Worm (Caenorhabditis elegans): Measurements from ENCODE around the gene R01H2.2.
A peak's percentile ranks its signal among the peaks of the same experiment; 100 is the strongest.

Gene R01H2.2

ce11 chrIII:7083106-7083505 lies 26.8 kb downstream of the R01H2.2 start:
- TF ChIP-seq pha-4 (tag; optimal IDR thresholded peaks at IDR 0.05), result peak; percentile 26
- TF ChIP-seq fkh-10 (GFP tag; optimal IDR thresholded peaks at IDR 0.05), result no peak
- TF ChIP-seq ceh-82 (tag; optimal IDR thresholded peaks at IDR 0.05), result no peak
- TF ChIP-seq unc-39 (tag; optimal IDR thresholded peaks at IDR 0.05), result no peak
- no peak for TF ChIP-seq hmg-11 (tag; optimal IDR thresholded peaks at IDR 0.05)
- TF ChIP-seq lin-15B (tag; optimal IDR thresholded peaks at IDR 0.05), result no peak
- no peak for TF ChIP-seq ceh-16 (tag; optimal IDR thresholded peaks at IDR 0.05)

ce11 chrIII:7084908-7085307 lies 28.6 kb downstream of the R01H2.2 start, which contains the start of gene tofu-7:
Gene tofu-7 (minus strand): TSS chrIII:7085018.
- no peak for TF ChIP-seq nhr-11 (tag; optimal IDR thresholded peaks at IDR 0.05)
- no peak for TF ChIP-seq ceh-9 (tag; optimal IDR thresholded peaks at IDR 0.05)
- no peak for TF ChIP-seq aly-2 (tag; optimal IDR thresholded peaks at IDR 0.05)

DNA sequence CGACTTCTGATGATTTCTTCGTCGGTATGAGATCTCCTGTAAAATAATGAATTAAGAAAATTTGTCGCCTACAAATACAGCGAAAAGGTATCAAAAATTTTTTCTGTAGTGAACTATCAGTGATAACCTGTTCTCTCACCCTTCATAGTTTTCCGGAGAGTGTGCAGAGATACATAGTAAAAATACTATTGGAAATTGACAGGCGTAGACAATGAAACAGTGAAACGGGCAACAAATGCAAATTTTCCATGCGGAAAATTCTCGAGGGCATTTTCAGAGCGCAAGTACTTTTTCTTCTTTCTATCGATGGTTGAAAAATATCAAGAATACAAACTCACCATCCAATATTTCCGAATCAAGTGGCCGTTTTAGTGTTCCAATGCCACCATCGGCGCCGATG lies 30.8 kb downstream of the R01H2.2 start:
- TF ChIP-seq elt-3 (tag; optimal IDR thresholded peaks at IDR 0.05) (no peak), elt-2 (tag; optimal IDR thresholded peaks at IDR 0.05) (peak; percentile 28)

DNA sequence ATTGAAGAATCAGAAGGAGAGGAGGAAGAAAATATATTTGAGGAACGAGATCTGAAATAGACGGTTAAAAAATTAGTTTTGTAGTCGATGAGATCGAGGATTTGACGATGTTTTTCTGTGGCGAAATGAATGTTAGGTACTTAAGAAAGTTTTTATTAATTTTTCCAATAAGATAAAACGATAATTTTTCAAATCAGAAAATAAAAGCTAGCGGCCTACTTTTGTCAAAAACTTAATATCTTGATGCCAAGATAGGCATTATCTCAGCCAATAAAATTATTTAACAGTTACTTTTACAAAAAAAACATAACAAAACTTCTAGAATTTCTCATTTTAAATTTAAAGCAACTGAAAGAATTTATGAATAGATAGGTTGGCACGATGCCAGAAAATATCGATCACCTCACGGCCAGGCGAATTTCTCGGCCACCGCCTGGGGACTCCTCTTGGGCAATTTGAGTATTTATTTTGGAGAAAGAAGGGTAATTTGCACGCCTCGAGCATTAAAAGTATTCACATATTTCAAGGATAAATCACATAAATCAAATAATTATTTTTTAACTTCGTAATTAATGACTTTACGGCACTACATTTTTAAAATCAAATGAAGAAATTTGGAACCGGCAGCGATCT lies 31.5 kb downstream of the R01H2.2 start, which contains the start of gene fubl-2:
fubl-2 (minus strand) TSS at position 51 of the 633 bp plus-strand sequence.
- TF ChIP-seq fkh-2 (tag; optimal IDR thresholded peaks at IDR 0.05) (no peak), hmg-11 (tag; optimal IDR thresholded peaks at IDR 0.05) (no peak), nhr-43 (tag; optimal IDR thresholded peaks at IDR 0.05; ENCODE audit: poor library complexity, severe bottlenecking) (peak; percentile 83), nfya-1 (tag; optimal IDR thresholded peaks at IDR 0.05; ENCODE audit: insufficient read depth) (peak; percentile 68), lin-15B (tag; optimal IDR thresholded peaks at IDR 0.05) (peak; percentile 82), nhr-67 (tag; optimal IDR thresholded peaks at IDR 0.05) (no peak), unc-62 (GFP tag; optimal IDR thresholded peaks at IDR 0.05) (no peak), nhr-77 (tag; optimal IDR thresholded peaks at IDR 0.05) (no peak), nhr-25 (tag; optimal IDR thresholded peaks at IDR 0.05) (peak; percentile 41), pha-4 (tag; optimal IDR thresholded peaks at IDR 0.05) (peak; percentile 71), lsy-12 (tag; optimal IDR thresholded peaks at IDR 0.05) (no peak), fkh-10 (GFP tag; optimal IDR thresholded peaks at IDR 0.05) (no peak), ZK546.5 (tag; optimal IDR thresholded peaks at IDR 0.05) (no peak), jun-1 (tag; optimal IDR thresholded peaks at IDR 0.05) (no peak), daf-12 (tag; optimal IDR thresholded peaks at IDR 0.05) (no peak), elt-2 (tag; optimal IDR thresholded peaks at IDR 0.05) (peak; percentile 35), ztf-11 (tag; optimal IDR thresholded peaks at IDR 0.05) (no peak), mdl-1 (tag; optimal IDR thresholded peaks at IDR 0.05) (no peak), ceh-82 (tag; optimal IDR thresholded peaks at IDR 0.05) (no peak), skn-1 (tag; optimal IDR thresholded peaks at IDR 0.05) (no peak), fos-1 (tag; optimal IDR thresholded peaks at IDR 0.05) (no peak), egl-5 (tag; optimal IDR thresholded peaks at IDR 0.05) (no peak), elt-3 (tag; optimal IDR thresholded peaks at IDR 0.05) (no peak), ceh-28 (tag; optimal IDR thresholded peaks at IDR 0.05) (peak; percentile 73), aly-2 (tag; optimal IDR thresholded peaks at IDR 0.05) (no peak), nhr-76 (tag; optimal IDR thresholded peaks at IDR 0.05) (no peak), egl-27 (tag; optimal IDR thresholded peaks at IDR 0.05) (no peak), nhr-28 (tag; optimal IDR thresholded peaks at IDR 0.05) (no peak), unc-39 (tag; optimal IDR thresholded peaks at IDR 0.05) (no peak), mml-1 (tag; optimal IDR thresholded peaks at IDR 0.05) (no peak), ztf-4 (tag; optimal IDR thresholded peaks at IDR 0.05) (no peak), sea-2 (GFP tag; optimal IDR thresholded peaks at IDR 0.05) (no peak), ama-1 (optimal IDR thresholded peaks at IDR 0.05) (no peak), zag-1 (tag; optimal IDR thresholded peaks at IDR 0.05) (no peak), tbx-2 (tag; optimal IDR thresholded peaks at IDR 0.05) (no peak), snpc-4 (tag; optimal IDR thresholded peaks at IDR 0.05) (peak; percentile 58), ceh-16 (tag; optimal IDR thresholded peaks at IDR 0.05) (no peak), nhr-11 (tag; optimal IDR thresholded peaks at IDR 0.05) (no peak), nhr-12 (tag; optimal IDR thresholded peaks at IDR 0.05) (no peak), nhr-237 (tag; optimal IDR thresholded peaks at IDR 0.05) (no peak), R02D3.7 (tag; optimal IDR thresholded peaks at IDR 0.05) (peak; percentile 44), ceh-9 (tag; optimal IDR thresholded peaks at IDR 0.05) (no peak), eor-1 (tag; optimal IDR thresholded peaks at IDR 0.05) (no peak), nhr-23 (tag; optimal IDR thresholded peaks at IDR 0.05) (no peak), elt-1 (tag; optimal IDR thresholded peaks at IDR 0.05) (no peak), pqm-1 (tag; optimal IDR thresholded peaks at IDR 0.05) (peak; percentile 24)
